Fruit fly (Drosophila melanogaster) whole organism, embryonic: ENCODE measurements around the gene CG4629.

Source experiments
- ATbp ChIP-seq: fragments of 200-800 bp; sonication (Bioruptor generic); optimal IDR thresholded peaks from 2 replicates; lab custom pipeline; 2017; ENCODE audit warnings: missing biosample characterization, mild to moderate bottlenecking, missing genetic modification characterization, missing genetic modification reagents
- Aef1 ChIP-seq: fragments of 200-800 bp; sonication (Bioruptor generic); IDR thresholded peaks from 3 replicates; pipeline ENCODE4 v1.3.6; 2022; ENCODE audit warnings: missing biosample characterization, missing genetic modification characterization
- B-H1 ChIP-seq: fragments of 200-800 bp; sonication (Bioruptor generic); IDR thresholded peaks from 3 replicates; pipeline ENCODE4 v1.3.6; 2022; ENCODE audit warnings: missing biosample characterization, missing genetic modification characterization
- CG11093 ChIP-seq: fragments of 200-800 bp; sonication (Bioruptor generic); IDR thresholded peaks from 3 replicates; pipeline ENCODE4 v1.3.6; 2022; ENCODE audit warnings: missing biosample characterization, missing genetic modification characterization
- CG12942 ChIP-seq: fragments of 200-800 bp; sonication (Bioruptor generic); optimal IDR thresholded peaks from 3 replicates; lab custom pipeline; 2016; ENCODE audit warnings: missing biosample characterization, missing genetic modification characterization
- CG1792 ChIP-seq: fragments of 200-800 bp; sonication (Bioruptor generic); optimal IDR thresholded peaks from 2 replicates; lab custom pipeline; 2016; ENCODE audit warnings: missing biosample characterization, missing genetic modification characterization
- CG18599 ChIP-seq: fragments of 200-800 bp; sonication (Bioruptor generic); optimal IDR thresholded peaks from 3 replicates; lab custom pipeline; 2017; ENCODE audit warnings: missing biosample characterization, missing genetic modification characterization, mild to moderate bottlenecking, moderate library complexity, missing genetic modification reagents
- CG2875 ChIP-seq: fragments of 200-800 bp; sonication (Bioruptor generic); optimal IDR thresholded peaks from 2 replicates; lab custom pipeline; 2017; ENCODE audit warnings: missing biosample characterization, mild to moderate bottlenecking, missing genetic modification characterization, missing genetic modification reagents
- CG4617 ChIP-seq: fragments of 200-800 bp; sonication (Bioruptor generic); optimal IDR thresholded peaks from 3 replicates; lab custom pipeline; 2016; ENCODE audit warnings: missing biosample characterization, missing genetic modification characterization, borderline replicate concordance
- CG6254 ChIP-seq: fragments of 200-800 bp; sonication (Bioruptor generic); optimal IDR thresholded peaks from 3 replicates; lab custom pipeline; 2017; ENCODE audit warnings: mild to moderate bottlenecking, missing biosample characterization, missing genetic modification reagents, missing genetic modification characterization
- CG7987 ChIP-seq: fragments of 200-800 bp; sonication (Bioruptor generic); optimal IDR thresholded peaks from 2 replicates; lab custom pipeline; 2018; ENCODE audit warnings: missing biosample characterization, mild to moderate bottlenecking, missing genetic modification characterization, moderate library complexity
- CG8089 ChIP-seq: fragments of 200-800 bp; sonication (Bioruptor generic); optimal IDR thresholded peaks from 3 replicates; lab custom pipeline; 2016; ENCODE audit warnings: missing biosample characterization, missing genetic modification characterization
- CG9817 ChIP-seq: fragments of 200-800 bp; sonication (Bioruptor generic); optimal IDR thresholded peaks from 2 replicates; lab custom pipeline; 2018; ENCODE audit warnings: missing biosample characterization, mild to moderate bottlenecking, missing genetic modification characterization, moderate library complexity
- Deaf1 ChIP-seq: fragments of 200-800 bp; optimal IDR thresholded peaks from 3 replicates; lab custom pipeline; 2019; ENCODE audit warnings: missing biosample characterization, mild to moderate bottlenecking, missing genetic modification characterization, moderate library complexity
- Dek ChIP-seq: fragments of 200-800 bp; sonication (Bioruptor generic); optimal IDR thresholded peaks from 3 replicates; lab custom pipeline; 2019; ENCODE audit warnings: missing biosample characterization, mild to moderate bottlenecking, missing genetic modification characterization, moderate library complexity
- E2f2 ChIP-seq: fragments of 200-800 bp; sonication (Bioruptor generic); IDR thresholded peaks from 2 replicates; pipeline ENCODE4 v1.3.6; 2022; ENCODE audit warnings: missing biosample characterization, missing genetic modification characterization
- Fer1 ChIP-seq: fragments of 200-800 bp; sonication (Bioruptor generic); optimal IDR thresholded peaks from 2 replicates; lab custom pipeline; 2017; ENCODE audit warnings: missing biosample characterization, mild to moderate bottlenecking, missing genetic modification characterization
- HLH3B ChIP-seq: fragments of 200-800 bp; sonication (Bioruptor generic); IDR thresholded peaks from 2 replicates; pipeline ENCODE4 v1.3.6; 2022; ENCODE audit warnings: missing biosample characterization, missing genetic modification characterization
- Hr51 ChIP-seq, 2 experiments: fragments of 200-800 bp; sonication (Bioruptor generic); optimal IDR thresholded peaks; 2 replicates in 1 of 2; 3 replicates in 1 of 2; lab custom pipeline; 2016 to 2018; ENCODE audit warnings: missing biosample characterization in 2 of 2, missing genetic modification characterization in 2 of 2, mild to moderate bottlenecking in 1 of 2, moderate library complexity in 1 of 2
- MBD-R2 ChIP-seq: fragments of 200-800 bp; sonication (Bioruptor generic); IDR thresholded peaks from 2 replicates; pipeline ENCODE4 v1.3.6; 2022; ENCODE audit warnings: missing biosample characterization, missing genetic modification characterization
- Mad ChIP-seq: fragments of 200-800 bp; sonication (Bioruptor generic); optimal IDR thresholded peaks from 2 replicates; lab custom pipeline; 2016; ENCODE audit warnings: missing biosample characterization, missing genetic modification characterization
- Med ChIP-seq: fragments of 200-800 bp; sonication (Bioruptor generic); peaks from one replicate; lab custom pipeline; 2016; ENCODE audit warnings: missing biosample characterization, missing genetic modification characterization, mild to moderate bottlenecking, inconsistent platforms, moderate library complexity
- Mrtf ChIP-seq: fragments of 200-800 bp; sonication (Bioruptor generic); IDR thresholded peaks from 3 replicates; pipeline ENCODE4 v1.3.6; 2022; ENCODE audit warnings: missing biosample characterization, missing genetic modification characterization
- PHDP ChIP-seq: fragments of 200-800 bp; sonication (Bioruptor generic); optimal IDR thresholded peaks from 3 replicates; lab custom pipeline; 2018; ENCODE audit warnings: missing biosample characterization, mild to moderate bottlenecking, missing genetic modification characterization, moderate library complexity
- Sin3A ChIP-seq: fragments of >200 bp; optimal IDR thresholded peaks from 2 replicates; lab custom pipeline; 2018
- aop ChIP-seq: fragments of 200-800 bp; sonication (Bioruptor generic); IDR thresholded peaks from 2 replicates; pipeline ENCODE4 v1.3.6; 2022; ENCODE audit warnings: missing biosample characterization, missing genetic modification characterization
- ash1 ChIP-seq: fragments of 200-800 bp; sonication (Bioruptor generic); optimal IDR thresholded peaks from 2 replicates; lab custom pipeline; 2018; ENCODE audit warnings: missing biosample characterization, mild to moderate bottlenecking, missing genetic modification characterization
- bigmax ChIP-seq: fragments of 200-800 bp; sonication (Bioruptor generic); optimal IDR thresholded peaks from 2 replicates; lab custom pipeline; 2018; ENCODE audit warnings: missing biosample characterization, mild to moderate bottlenecking, missing genetic modification characterization
- chm ChIP-seq: fragments of 200-800 bp; sonication (Bioruptor generic); IDR thresholded peaks from 2 replicates; pipeline ENCODE4 v1.3.6; 2022; ENCODE audit warnings: missing biosample characterization, missing genetic modification characterization
- chn ChIP-seq: fragments of 200-800 bp; sonication (Bioruptor generic); optimal IDR thresholded peaks from 2 replicates; lab custom pipeline; 2016; ENCODE audit warnings: missing biosample characterization, missing genetic modification characterization
- ci ChIP-seq: fragments of 200-800 bp; sonication (Bioruptor generic); IDR thresholded peaks from 3 replicates; pipeline ENCODE4 v1.3.6; 2022; ENCODE audit warnings: missing biosample characterization, missing genetic modification characterization
- dimm ChIP-seq: fragments of 200-800 bp; sonication (Bioruptor generic); IDR thresholded peaks from 2 replicates; pipeline ENCODE4 v1.3.6; 2022; ENCODE audit warnings: missing biosample characterization, missing genetic modification characterization
- ems ChIP-seq: fragments of 200-800 bp; sonication (Bioruptor generic); optimal IDR thresholded peaks from 3 replicates; lab custom pipeline; 2016; ENCODE audit warnings: missing biosample characterization, missing genetic modification characterization
- exex ChIP-seq: fragments of 200-800 bp; sonication (Bioruptor generic); optimal IDR thresholded peaks from 4 replicates; lab custom pipeline; 2018; ENCODE audit warnings: missing biosample characterization, mild to moderate bottlenecking, missing genetic modification characterization, moderate library complexity
- fu2 ChIP-seq: fragments of 200-800 bp; sonication (Bioruptor generic); optimal IDR thresholded peaks from 2 replicates; lab custom pipeline; 2016; ENCODE audit warnings: missing biosample characterization, missing genetic modification characterization
- inv ChIP-seq: fragments of 200-800 bp; sonication (Bioruptor generic); IDR thresholded peaks from 2 replicates; pipeline ENCODE4 v1.3.6; 2022; ENCODE audit warnings: missing biosample characterization, missing genetic modification characterization; ENCODE audit not compliant: partially characterized antibody
- knrl ChIP-seq: fragments of 200-800 bp; sonication (Bioruptor generic); IDR thresholded peaks from 3 replicates; pipeline ENCODE4 v1.3.6; 2022; ENCODE audit warnings: missing biosample characterization, missing genetic modification characterization; ENCODE audit not compliant: partially characterized antibody
- nerfin-1 ChIP-seq: fragments of 200-800 bp; sonication (Bioruptor generic); optimal IDR thresholded peaks from 3 replicates; lab custom pipeline; 2019; ENCODE audit warnings: missing biosample characterization, mild to moderate bottlenecking, missing genetic modification characterization, moderate library complexity
- pho ChIP-seq: fragments of 200-800 bp; sonication (Bioruptor generic); optimal IDR thresholded peaks from 2 replicates; lab custom pipeline; 2016; ENCODE audit warnings: missing biosample characterization, missing genetic modification characterization
- phol ChIP-seq: fragments of 200-800 bp; sonication (Bioruptor generic); optimal IDR thresholded peaks from 3 replicates; lab custom pipeline; 2018; ENCODE audit warnings: missing biosample characterization, mild to moderate bottlenecking, missing genetic modification characterization, moderate library complexity
- ro ChIP-seq: fragments of 200-800 bp; sonication (Bioruptor generic); IDR thresholded peaks from 2 replicates; pipeline ENCODE4 v1.3.6; 2022; ENCODE audit warnings: missing biosample characterization, missing genetic modification characterization
- row ChIP-seq: fragments of 200-800 bp; sonication (Bioruptor generic); IDR thresholded peaks from 3 replicates; pipeline ENCODE4 v1.3.6; 2022; ENCODE audit warnings: missing biosample characterization, missing genetic modification characterization
- salm ChIP-seq: fragments of 200-800 bp; sonication (Bioruptor generic); optimal IDR thresholded peaks from 2 replicates; lab custom pipeline; 2018; ENCODE audit warnings: missing biosample characterization, mild to moderate bottlenecking, missing genetic modification characterization
- sc ChIP-seq, 3 experiments: fragments of >200 bp in 2 of 3; fragments of 200-800 bp in 1 of 3; sonication (Bioruptor generic) in 1 of 3; optimal IDR thresholded peaks; 2 replicates in 2 of 3; 3 replicates in 1 of 3; lab custom pipeline; 2017; ENCODE audit warnings: mild to moderate bottlenecking in 1 of 3, missing biosample characterization in 1 of 3, missing genetic modification characterization in 1 of 3, missing genetic modification reagents in 1 of 3
- sisA ChIP-seq: fragments of 200-800 bp; sonication (Bioruptor generic); IDR thresholded peaks from 2 replicates; pipeline ENCODE4 v1.3.6; 2022; ENCODE audit warnings: missing biosample characterization, missing genetic modification characterization
- so ChIP-seq: fragments of 200-800 bp; sonication (Bioruptor generic); IDR thresholded peaks from 3 replicates; pipeline ENCODE4 v1.3.6; 2022; ENCODE audit warnings: missing biosample characterization, missing genetic modification characterization
- stc ChIP-seq: fragments of 200-800 bp; sonication (Bioruptor generic); IDR thresholded peaks from 2 replicates; pipeline ENCODE4 v1.3.6; 2022; ENCODE audit warnings: missing biosample characterization, missing genetic modification characterization
- tgo ChIP-seq: fragments of 200-800 bp; sonication (Bioruptor generic); IDR thresholded peaks from 3 replicates; pipeline ENCODE4 v1.3.6; 2022; ENCODE audit warnings: missing biosample characterization, missing genetic modification characterization
- trh ChIP-seq: fragments of 200-800 bp; sonication (Bioruptor generic); optimal IDR thresholded peaks from 2 replicates; lab custom pipeline; 2016; ENCODE audit warnings: missing biosample characterization, missing genetic modification characterization
- vfl ChIP-seq: fragments of 200-800 bp; sonication (Bioruptor generic); optimal IDR thresholded peaks from 2 replicates; lab custom pipeline; 2016; ENCODE audit warnings: missing biosample characterization, missing genetic modification characterization
- wdn ChIP-seq: fragments of 200-800 bp; sonication (Bioruptor generic); IDR thresholded peaks from 2 replicates; pipeline ENCODE4 v1.3.6; 2022; ENCODE audit warnings: missing biosample characterization, missing genetic modification characterization
- z ChIP-seq: fragments of 200-800 bp; sonication (Bioruptor generic); IDR thresholded peaks from 3 replicates; pipeline ENCODE4 v1.3.6; 2022; ENCODE audit warnings: missing biosample characterization, missing genetic modification characterization

The CG4629 gene

DNA sequence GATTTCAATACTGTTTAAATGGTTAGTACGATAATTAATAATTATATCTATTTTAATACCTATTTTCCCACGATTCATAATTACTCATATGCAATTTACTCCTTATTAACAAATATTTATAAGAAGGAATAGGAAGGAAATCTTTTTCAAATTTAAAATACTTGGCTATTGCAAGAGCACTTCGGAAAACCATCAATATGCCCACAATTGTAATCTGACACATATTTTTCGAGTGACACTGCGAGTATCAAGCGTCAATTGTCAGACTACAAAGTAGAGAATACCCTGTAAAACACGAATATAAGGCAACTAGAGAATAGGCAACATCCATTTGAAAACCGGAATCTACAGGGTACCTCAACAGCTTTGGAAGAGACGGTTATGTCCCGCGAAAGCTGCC lies 53.9 kb downstream of the CG4629 start (continued):
- TF ChIP-seq ATbp (GFP tag; lab: Kevin White, UChicago) (no peak), sisA (GFP tag; lab: Robert Waterston, UW) (no peak), ash1 (GFP tag; lab: Kevin White, UChicago) (no peak), vfl (GFP tag; lab: Kevin White, UChicago) (no peak), aop (GFP tag; lab: Robert Waterston, UW) (no peak), CG6254 (GFP tag; lab: Kevin White, UChicago) (no peak), row (peak; percentile 43), Mad (GFP tag; lab: Kevin White, UChicago) (no peak), nerfin-1 (no peak), ci (GFP tag; lab: Robert Waterston, UW) (no peak), pho (GFP tag; lab: Kevin White, UChicago) (no peak), CG11093 (GFP tag; lab: Robert Waterston, UW) (no peak), CG8089 (GFP tag; lab: Kevin White, UChicago) (no peak), E2f2 (GFP tag; lab: Robert Waterston, UW) (no peak), dimm (GFP tag; lab: Robert Waterston, UW) (no peak), chm (GFP tag; lab: Robert Waterston, UW) (no peak), exex (tag; lab: Kevin White, UChicago) (peak; percentile 2), CG2875 (no peak), CG12942 (no peak), wdn (GFP tag; lab: Robert Waterston, UW) (no peak), ro (GFP tag; lab: Robert Waterston, UW) (no peak), CG18599 (GFP tag; lab: Kevin White, UChicago) (peak; percentile 67), salm (tag; lab: Kevin White, UChicago) (no peak), Med (GFP tag; lab: Kevin White, UChicago) (peak; percentile 11), stc (no peak), sc (optimal IDR thresholded peaks at IDR 0.05; lab: Kevin White, UChicago) (no peak), sc (GFP tag; optimal IDR thresholded peaks at IDR 0.05; lab: Kevin White, UChicago) (no peak), trh (GFP tag; lab: Kevin White, UChicago) (no peak), CG4617 (GFP tag; lab: Kevin White, UChicago) (no peak), inv (GFP tag; lab: Robert Waterston, UW) (no peak), knrl (GFP tag; lab: Robert Waterston, UW) (no peak), PHDP (peak; percentile 30), Dek (tag; lab: Kevin White, UChicago) (peak; percentile 31), Fer1 (peak; percentile 40), Mrtf (GFP tag; lab: Robert Waterston, UW) (no peak), Sin3A (lab: Kevin White, UChicago) (no peak), CG1792 (GFP tag; lab: Kevin White, UChicago) (no peak), CG7987 (GFP tag; lab: Kevin White, UChicago) (no peak), fu2 (GFP tag; lab: Kevin White, UChicago) (no peak), CG9817 (tag; lab: Kevin White, UChicago) (peak; percentile 28), MBD-R2 (GFP tag; lab: Robert Waterston, UW) (no peak), tgo (GFP tag; lab: Robert Waterston, UW) (no peak), bigmax (no peak), z (GFP tag; lab: Robert Waterston, UW) (no peak), Hr51 (GFP tag; optimal IDR thresholded peaks at IDR 0.05; lab: Kevin White, UChicago) (peak in 1 of 2 experiments; percentile 33), HLH3B (no peak), so (GFP tag; lab: Robert Waterston, UW) (no peak), Aef1 (GFP tag; lab: Robert Waterston, UW) (no peak), Deaf1 (tag; lab: Kevin White, UChicago) (no peak), ems (GFP tag; lab: Kevin White, UChicago) (no peak), chn (GFP tag; lab: Kevin White, UChicago) (no peak), B-H1 (GFP tag; lab: Robert Waterston, UW) (no peak), phol (tag; lab: Kevin White, UChicago) (peak; percentile 6)
